Worm (Caenorhabditis elegans) whole organism, L3 larva: Measurements from ENCODE around the gene rps-4.

Experiments
- R02D3.7 ChIP-seq: fragments of 150-350 bp; optimal IDR thresholded peaks from 2 replicates; lab custom pipeline; 2014; ENCODE audit warnings: missing biosample characterization, missing genetic modification characterization
- ZK546.5 ChIP-seq: sonication (generic microtip); optimal IDR thresholded peaks from 2 replicates; lab custom pipeline; 2017; ENCODE audit warnings: missing biosample characterization, missing genetic modification characterization
- aly-2 ChIP-seq: fragments of 150-350 bp; optimal IDR thresholded peaks from 2 replicates; lab custom pipeline; 2014; ENCODE audit warnings: missing biosample characterization, missing genetic modification characterization
- ama-1 ChIP-seq: fragments of 150-350 bp; optimal IDR thresholded peaks from 2 replicates; lab custom pipeline; 2018
- ceh-28 ChIP-seq: fragments of 150-350 bp; optimal IDR thresholded peaks from 2 replicates; lab custom pipeline; 2014; ENCODE audit warnings: missing biosample characterization, missing genetic modification reagents, missing genetic modification characterization
- egl-5 ChIP-seq: fragments of 150-350 bp; optimal IDR thresholded peaks from 2 replicates; lab custom pipeline; 2017; ENCODE audit warnings: missing biosample characterization, missing genetic modification reagents, missing genetic modification characterization, inconsistent platforms
- elt-1 ChIP-seq: fragments of 150-350 bp; optimal IDR thresholded peaks from 2 replicates; lab custom pipeline; 2014; ENCODE audit warnings: missing biosample characterization, missing genetic modification characterization
- elt-2 ChIP-seq: sonication (generic microtip); optimal IDR thresholded peaks from 2 replicates; lab custom pipeline; 2016; ENCODE audit warnings: missing genetic modification reagents, mild to moderate bottlenecking, missing genetic modification characterization, missing compliant biosample characterization
- elt-3 ChIP-seq, 3 experiments: fragments of 150-350 bp in 1 of 3; sonication (generic microtip) in 2 of 3; optimal IDR thresholded peaks; 2 replicates in 2 of 3; 4 replicates in 1 of 3; lab custom pipeline; 2014 to 2017; ENCODE audit warnings: missing biosample characterization in 3 of 3, missing genetic modification characterization in 3 of 3
- eor-1 ChIP-seq, 2 experiments: fragments of 150-350 bp; optimal IDR thresholded peaks; 2 replicates each; lab custom pipeline; 2014 to 2018; ENCODE audit warnings: missing biosample characterization in 2 of 2, missing genetic modification characterization in 2 of 2
- fkh-10 ChIP-seq: sonication (generic microtip); optimal IDR thresholded peaks from 2 replicates; lab custom pipeline; 2017; ENCODE audit warnings: missing biosample characterization, missing genetic modification reagents, missing genetic modification characterization
- fkh-2 ChIP-seq: fragments of 150-350 bp; optimal IDR thresholded peaks from 2 replicates; lab custom pipeline; 2014; ENCODE audit warnings: missing biosample characterization, missing genetic modification reagents, missing genetic modification characterization
- fos-1 ChIP-seq: fragments of 150-350 bp; optimal IDR thresholded peaks from 2 replicates; lab custom pipeline; 2014; ENCODE audit warnings: missing biosample characterization, missing genetic modification characterization
- jun-1 ChIP-seq: fragments of 150-350 bp; optimal IDR thresholded peaks from 2 replicates; lab custom pipeline; 2014; ENCODE audit warnings: missing biosample characterization, missing genetic modification reagents, missing genetic modification characterization
- lin-15B ChIP-seq: fragments of 150-350 bp; optimal IDR thresholded peaks from 2 replicates; lab custom pipeline; 2014; ENCODE audit warnings: missing biosample characterization, missing genetic modification characterization
- lin-39 ChIP-seq: fragments of 150-350 bp; optimal IDR thresholded peaks from 2 replicates; lab custom pipeline; 2018; ENCODE audit warnings: missing biosample characterization, missing genetic modification reagents, missing genetic modification characterization
- lsy-12 ChIP-seq: sonication (generic microtip); optimal IDR thresholded peaks from 2 replicates; lab custom pipeline; 2016; ENCODE audit warnings: mild to moderate bottlenecking, missing genetic modification characterization, missing compliant biosample characterization
- nhr-11 ChIP-seq: fragments of 150-350 bp; optimal IDR thresholded peaks from 2 replicates; lab custom pipeline; 2014; ENCODE audit warnings: missing biosample characterization, missing genetic modification characterization
- nhr-12 ChIP-seq: fragments of 150-350 bp; optimal IDR thresholded peaks from 2 replicates; lab custom pipeline; 2014; ENCODE audit warnings: missing biosample characterization, missing genetic modification characterization
- nhr-23 ChIP-seq: fragments of 150-350 bp; optimal IDR thresholded peaks from 2 replicates; lab custom pipeline; 2014; ENCODE audit warnings: missing biosample characterization, missing genetic modification reagents, missing genetic modification characterization
- nhr-25 ChIP-seq: sonication (generic microtip); optimal IDR thresholded peaks from 2 replicates; lab custom pipeline; 2017; ENCODE audit warnings: missing biosample characterization, missing genetic modification characterization
- nhr-28 ChIP-seq: fragments of 150-350 bp; optimal IDR thresholded peaks from 2 replicates; lab custom pipeline; 2014; ENCODE audit warnings: missing biosample characterization, missing genetic modification characterization
- nhr-67 ChIP-seq: fragments of 150-350 bp; optimal IDR thresholded peaks from 2 replicates; lab custom pipeline; 2014; ENCODE audit warnings: missing biosample characterization, missing genetic modification characterization
- nhr-76 ChIP-seq: fragments of 150-350 bp; sonication (generic microtip); optimal IDR thresholded peaks from 5 replicates; lab custom pipeline; 2014; ENCODE audit warnings: missing biosample characterization, missing genetic modification characterization
- pha-4 ChIP-seq: fragments of 150-350 bp; optimal IDR thresholded peaks from 2 replicates; lab custom pipeline; 2014; ENCODE audit warnings: missing biosample characterization, missing genetic modification reagents, missing genetic modification characterization
- pqm-1 ChIP-seq: fragments of 150-350 bp; optimal IDR thresholded peaks from 2 replicates; lab custom pipeline; 2017; ENCODE audit warnings: missing biosample characterization, missing genetic modification characterization, inconsistent platforms
- skn-1 ChIP-seq: fragments of 150-350 bp; optimal IDR thresholded peaks from 2 replicates; lab custom pipeline; 2014; ENCODE audit warnings: missing biosample characterization, missing genetic modification characterization
- snpc-4 ChIP-seq: fragments of 150-350 bp; optimal IDR thresholded peaks from 2 replicates; lab custom pipeline; 2014; ENCODE audit warnings: missing biosample characterization, missing genetic modification characterization
- tbx-2 ChIP-seq: sonication (generic microtip); optimal IDR thresholded peaks from 2 replicates; lab custom pipeline; 2016; ENCODE audit warnings: mild to moderate bottlenecking, missing genetic modification characterization, missing compliant biosample characterization
- unc-39 ChIP-seq: sonication (generic microtip); optimal IDR thresholded peaks from 4 replicates; lab custom pipeline; 2017; ENCODE audit warnings: missing biosample characterization, missing genetic modification characterization
- unc-62 ChIP-seq: fragments of 150-350 bp; sonication (generic microtip); optimal IDR thresholded peaks from 4 replicates; lab custom pipeline; 2014; ENCODE audit warnings: missing biosample characterization, missing genetic modification reagents, missing genetic modification characterization
- ztf-4 ChIP-seq: fragments of 150-350 bp; optimal IDR thresholded peaks from 2 replicates; lab custom pipeline; 2014; ENCODE audit warnings: missing biosample characterization, missing genetic modification characterization

The rps-4 gene

ce11 chrIV:7096097-7096496 is 11.6 kb upstream of the rps-4 start:
- TF ChIP-seq lin-39 (peak; percentile 0), nhr-67 (tag; lab: Kevin White, UChicago) (no peak), eor-1 (tag; optimal IDR thresholded peaks at IDR 0.05; lab: Kevin White, UChicago) (no peak), elt-3 (tag; optimal IDR thresholded peaks at IDR 0.05; lab: Kevin White, UChicago) (no peak)

- TF ChIP-seq fkh-2 (tag; lab: Kevin White, UChicago) (no peak), nhr-23 (tag; lab: Kevin White, UChicago) (peak; percentile 72), pha-4 (tag; lab: Kevin White, UChicago) (peak; percentile 24), snpc-4 (tag; lab: Kevin White, UChicago) (peak; percentile 43)
Observed at ce11 chrIV:7095396-7095964, 11.0 kb upstream of the rps-4 start.

- TF ChIP-seq ama-1 (lab: Kevin White, UChicago): no peak
- TF ChIP-seq fos-1 (tag; lab: Kevin White, UChicago): no peak
- TF ChIP-seq elt-2 (tag; lab: Kevin White, UChicago): peak; percentile 75
- no peak for TF ChIP-seq R02D3.7 (tag; lab: Kevin White, UChicago)
- no peak for TF ChIP-seq tbx-2
- TF ChIP-seq eor-1 (tag; optimal IDR thresholded peaks at IDR 0.05; lab: Kevin White, UChicago): no peak
- no peak for TF ChIP-seq aly-2 (tag; lab: Kevin White, UChicago)
- TF ChIP-seq jun-1: no peak
- TF ChIP-seq pha-4 (tag; lab: Kevin White, UChicago): peak; percentile 85
- peak; percentile 24 for TF ChIP-seq pqm-1 (tag; lab: Kevin White, UChicago)
- TF ChIP-seq lsy-12 (tag; lab: Kevin White, UChicago): no peak
- no peak for TF ChIP-seq fkh-2 (tag; lab: Kevin White, UChicago)
- TF ChIP-seq fkh-10 (GFP tag; lab: Kevin White, UChicago): no peak
- no peak for TF ChIP-seq nhr-76 (tag; lab: Kevin White, UChicago)
- TF ChIP-seq, all 47 proteins: peak for 3
Observed at ce11 chrIV:7094216-7094758, 9.8 kb upstream of the rps-4 start, which contains the start of gene deb-1. deb-1 (minus strand) TSS chrIV:7094266.

ce11 chrIV:7083976-7084375 is 506 bp downstream of the rps-4 start:
- TF ChIP-seq nhr-12 (no peak), ztf-4 (no peak), fkh-10 (GFP tag; lab: Kevin White, UChicago) (no peak), R02D3.7 (tag; lab: Kevin White, UChicago) (no peak), aly-2 (tag; lab: Kevin White, UChicago) (no peak), egl-5 (tag; lab: Kevin White, UChicago) (no peak), nhr-11 (tag; lab: Kevin White, UChicago) (no peak), jun-1 (no peak), ama-1 (lab: Kevin White, UChicago) (no peak), lin-15B (tag; lab: Kevin White, UChicago) (no peak), skn-1 (tag; lab: Kevin White, UChicago) (no peak), nhr-28 (tag; lab: Kevin White, UChicago) (no peak), ceh-28 (tag; lab: Kevin White, UChicago) (no peak), elt-1 (tag; lab: Kevin White, UChicago) (no peak)

- peak; percentile 12 for TF ChIP-seq ama-1 (lab: Kevin White, UChicago)
- peak; percentile 10 for TF ChIP-seq nhr-25 (tag; lab: Kevin White, UChicago)
- no peak for TF ChIP-seq aly-2 (tag; lab: Kevin White, UChicago)
- TF ChIP-seq elt-2 (tag; lab: Kevin White, UChicago): peak; percentile 25
- TF ChIP-seq ztf-4: no peak
- peak; percentile 19 for TF ChIP-seq nhr-12
- TF ChIP-seq unc-39: no peak
- TF ChIP-seq, all 47 proteins: peak for 4
Observed at ce11 chrIV:7083382-7083784, 1.1 kb downstream of the rps-4 start, which contains the start of gene Y43B11AR.3. Y43B11AR.3 (minus strand) TSS chrIV:7083716.

ce11 chrIV:7081214-7081613 is 3.3 kb downstream of the rps-4 start, which contains the start of gene Y43B11AR.1:
Y43B11AR.1 (plus strand) TSS chrIV:7081514.
- TF ChIP-seq R02D3.7 (tag; lab: Kevin White, UChicago) (no peak), snpc-4 (tag; lab: Kevin White, UChicago) (no peak), nhr-12 (no peak), ZK546.5 (no peak), fkh-10 (GFP tag; lab: Kevin White, UChicago) (no peak), unc-62 (no peak), lin-15B (tag; lab: Kevin White, UChicago) (no peak), elt-3 (tag; optimal IDR thresholded peaks at IDR 0.05; lab: Kevin White, UChicago) (no peak), lin-39 (no peak)
